Fruit fly (Drosophila melanogaster) whole organism, embryonic: ENCODE data around the gene mei-218.

ENCODE experiments used
- Ada2b ChIP-seq: fragments of 200-800 bp; sonication (Bioruptor generic); IDR thresholded peaks from 2 replicates; pipeline ENCODE4 v1.3.6; 2022; ENCODE audit warnings: missing biosample characterization, missing genetic modification characterization
- Aef1 ChIP-seq: fragments of 200-800 bp; sonication (Bioruptor generic); IDR thresholded peaks from 3 replicates; pipeline ENCODE4 v1.3.6; 2022; ENCODE audit warnings: missing biosample characterization, missing genetic modification characterization
- Antp ChIP-seq: fragments of 200-800 bp; sonication (Bioruptor generic); optimal IDR thresholded peaks from 3 replicates; lab custom pipeline; 2016; ENCODE audit warnings: missing biosample characterization, missing genetic modification characterization
- B-H1 ChIP-seq: fragments of 200-800 bp; sonication (Bioruptor generic); IDR thresholded peaks from 3 replicates; pipeline ENCODE4 v1.3.6; 2022; ENCODE audit warnings: missing biosample characterization, missing genetic modification characterization
- B-H2 ChIP-seq: fragments of 200-800 bp; sonication (Bioruptor generic); optimal IDR thresholded peaks from 2 replicates; lab custom pipeline; 2018; ENCODE audit warnings: missing biosample characterization, mild to moderate bottlenecking, missing genetic modification characterization
- CG10366 ChIP-seq: fragments of 200-800 bp; sonication (Bioruptor generic); IDR thresholded peaks from 2 replicates; pipeline ENCODE4 v1.3.6; 2022; ENCODE audit warnings: missing biosample characterization, missing genetic modification characterization
- CG10543 ChIP-seq: fragments of 200-800 bp; sonication (Bioruptor generic); optimal IDR thresholded peaks from 3 replicates; lab custom pipeline; 2017; ENCODE audit warnings: missing biosample characterization, mild to moderate bottlenecking, missing genetic modification characterization, moderate library complexity
- CG11247 ChIP-seq: fragments of 200-800 bp; sonication (Bioruptor generic); IDR thresholded peaks from 2 replicates; pipeline ENCODE4 v1.3.6; 2022; ENCODE audit warnings: missing biosample characterization, missing genetic modification characterization
- CG11456 ChIP-seq: fragments of 200-800 bp; sonication (Bioruptor generic); IDR thresholded peaks from 3 replicates; pipeline ENCODE4 v1.3.6; 2022; ENCODE audit warnings: missing biosample characterization, missing genetic modification characterization
- CG1233 ChIP-seq: fragments of 200-800 bp; sonication (Bioruptor generic); optimal IDR thresholded peaks from 4 replicates; lab custom pipeline; 2018; ENCODE audit warnings: missing biosample characterization, mild to moderate bottlenecking, missing genetic modification characterization
- CG13123 ChIP-seq: fragments of 200-800 bp; sonication (Bioruptor generic); optimal IDR thresholded peaks from 2 replicates; lab custom pipeline; 2016; ENCODE audit warnings: missing biosample characterization, missing genetic modification characterization
- CG13296 ChIP-seq: fragments of 200-800 bp; sonication (Bioruptor generic); optimal IDR thresholded peaks from 3 replicates; lab custom pipeline; 2018; ENCODE audit warnings: missing biosample characterization, mild to moderate bottlenecking, missing genetic modification characterization
- CG13775 ChIP-seq: fragments of 200-800 bp; sonication (Bioruptor generic); optimal IDR thresholded peaks from 3 replicates; lab custom pipeline; 2017; ENCODE audit warnings: missing biosample characterization, mild to moderate bottlenecking, missing genetic modification characterization
- CG14860 ChIP-seq: fragments of 200-800 bp; sonication (Bioruptor generic); IDR thresholded peaks from 3 replicates; pipeline ENCODE4 v1.3.6; 2022; ENCODE audit warnings: missing biosample characterization, missing genetic modification characterization; ENCODE audit not compliant: partially characterized antibody
- CG17359 ChIP-seq: fragments of 200-800 bp; sonication (Bioruptor generic); optimal IDR thresholded peaks from 3 replicates; lab custom pipeline; 2018; ENCODE audit warnings: missing biosample characterization, mild to moderate bottlenecking, missing genetic modification characterization, moderate library complexity
- CG4404 ChIP-seq: fragments of 200-800 bp; sonication (Bioruptor generic); IDR thresholded peaks from 2 replicates; pipeline ENCODE4 v1.3.6; 2022; ENCODE audit warnings: missing biosample characterization, missing genetic modification characterization
- CG5180 ChIP-seq: fragments of 200-800 bp; sonication (Bioruptor generic); optimal IDR thresholded peaks from 3 replicates; lab custom pipeline; 2017; ENCODE audit warnings: missing biosample characterization, missing genetic modification characterization, mild to moderate bottlenecking, moderate library complexity, missing genetic modification reagents
- CG7987 ChIP-seq: fragments of 200-800 bp; sonication (Bioruptor generic); optimal IDR thresholded peaks from 2 replicates; lab custom pipeline; 2018; ENCODE audit warnings: missing biosample characterization, mild to moderate bottlenecking, missing genetic modification characterization, moderate library complexity
- CG8089 ChIP-seq: fragments of 200-800 bp; sonication (Bioruptor generic); optimal IDR thresholded peaks from 3 replicates; lab custom pipeline; 2016; ENCODE audit warnings: missing biosample characterization, missing genetic modification characterization
- CG9727 ChIP-seq: fragments of 200-800 bp; sonication (Bioruptor generic); optimal IDR thresholded peaks from 3 replicates; lab custom pipeline; 2017; ENCODE audit warnings: missing biosample characterization, mild to moderate bottlenecking, missing genetic modification characterization
- Camta ChIP-seq: fragments of 200-800 bp; sonication (Bioruptor generic); optimal IDR thresholded peaks from 2 replicates; lab custom pipeline; 2016; ENCODE audit warnings: missing biosample characterization, missing genetic modification characterization
- CkIIα-i1 ChIP-seq: fragments of 200-800 bp; sonication (Bioruptor generic); IDR thresholded peaks from 2 replicates; pipeline ENCODE4 v1.3.6; 2022; ENCODE audit warnings: missing biosample characterization, missing genetic modification characterization
- D19A ChIP-seq: fragments of 200-800 bp; optimal IDR thresholded peaks from 3 replicates; lab custom pipeline; 2019; ENCODE audit warnings: missing biosample characterization, mild to moderate bottlenecking, missing genetic modification characterization, moderate library complexity
- Fer1 ChIP-seq: fragments of 200-800 bp; sonication (Bioruptor generic); optimal IDR thresholded peaks from 2 replicates; lab custom pipeline; 2017; ENCODE audit warnings: missing biosample characterization, mild to moderate bottlenecking, missing genetic modification characterization
- H15 ChIP-seq: fragments of 200-800 bp; sonication (Bioruptor generic); IDR thresholded peaks from 3 replicates; pipeline ENCODE4 v1.3.6; 2022; ENCODE audit warnings: missing biosample characterization, missing genetic modification characterization
- Hr39 ChIP-seq: fragments of >200 bp; optimal IDR thresholded peaks from 2 replicates; lab custom pipeline; 2017
- Lim3 ChIP-seq: fragments of 200-800 bp; sonication (Bioruptor generic); IDR thresholded peaks from 2 replicates; pipeline ENCODE4 v1.3.6; 2022; ENCODE audit warnings: missing biosample characterization, missing genetic modification characterization
- MTF-1 ChIP-seq: fragments of 200-800 bp; sonication (Bioruptor generic); optimal IDR thresholded peaks from 2 replicates; lab custom pipeline; 2018; ENCODE audit warnings: missing biosample characterization, mild to moderate bottlenecking, missing genetic modification characterization, borderline replicate concordance
- Meics ChIP-seq: fragments of 200-800 bp; sonication (Bioruptor generic); optimal IDR thresholded peaks from 2 replicates; lab custom pipeline; 2017; ENCODE audit warnings: missing biosample characterization, mild to moderate bottlenecking, missing genetic modification characterization
- PHDP ChIP-seq: fragments of 200-800 bp; sonication (Bioruptor generic); optimal IDR thresholded peaks from 3 replicates; lab custom pipeline; 2018; ENCODE audit warnings: missing biosample characterization, mild to moderate bottlenecking, missing genetic modification characterization, moderate library complexity
- Sox100B ChIP-seq: fragments of 200-800 bp; sonication (Bioruptor generic); optimal IDR thresholded peaks from 3 replicates; lab custom pipeline; 2018; ENCODE audit warnings: missing biosample characterization, mild to moderate bottlenecking, missing genetic modification characterization
- Ssrp ChIP-seq: fragments of 200-800 bp; sonication (Bioruptor generic); optimal IDR thresholded peaks from 2 replicates; lab custom pipeline; 2018; ENCODE audit warnings: missing biosample characterization, mild to moderate bottlenecking, missing genetic modification characterization, moderate library complexity
- Trl ChIP-seq, 3 experiments: fragments of >200 bp in 2 of 3; fragments of 200-800 bp in 1 of 3; sonication (Bioruptor generic) in 1 of 3; optimal IDR thresholded peaks; 2 replicates in 1 of 3; 3 replicates in 2 of 3; lab custom pipeline; 2016 to 2017; ENCODE audit warnings: missing biosample characterization in 1 of 3, missing genetic modification characterization in 1 of 3
- YL-1 ChIP-seq: fragments of 200-800 bp; sonication (Bioruptor generic); optimal IDR thresholded peaks from 3 replicates; lab custom pipeline; 2017; ENCODE audit warnings: missing biosample characterization, mild to moderate bottlenecking, missing genetic modification characterization
- amos ChIP-seq: fragments of 200-800 bp; sonication (Bioruptor generic); IDR thresholded peaks from 2 replicates; pipeline ENCODE4 v1.3.6; 2022; ENCODE audit warnings: missing biosample characterization, missing genetic modification characterization; ENCODE audit not compliant: partially characterized antibody
- ash1 ChIP-seq: fragments of 200-800 bp; sonication (Bioruptor generic); optimal IDR thresholded peaks from 2 replicates; lab custom pipeline; 2018; ENCODE audit warnings: missing biosample characterization, mild to moderate bottlenecking, missing genetic modification characterization
- chif ChIP-seq, 2 experiments: fragments of 200-800 bp; sonication (Bioruptor generic); optimal IDR thresholded peaks; 3 replicates each; lab custom pipeline; 2016; ENCODE audit warnings: missing biosample characterization in 2 of 2, missing genetic modification characterization in 2 of 2
- chinmo ChIP-seq: fragments of 200-800 bp; sonication (Bioruptor generic); IDR thresholded peaks from 4 replicates; pipeline ENCODE4 v1.3.6; 2022; ENCODE audit warnings: missing biosample characterization, missing genetic modification characterization; ENCODE audit not compliant: partially characterized antibody
- emc ChIP-seq: fragments of 200-800 bp; sonication (Bioruptor generic); optimal IDR thresholded peaks from 2 replicates; lab custom pipeline; 2016; ENCODE audit warnings: missing biosample characterization, missing genetic modification characterization
- fd102C ChIP-seq: fragments of 200-800 bp; sonication (Bioruptor generic); optimal IDR thresholded peaks from 2 replicates; lab custom pipeline; 2018; ENCODE audit warnings: missing biosample characterization, mild to moderate bottlenecking, missing genetic modification characterization, moderate library complexity
- fru ChIP-seq: fragments of >200 bp; optimal IDR thresholded peaks from 2 replicates; lab custom pipeline; 2017
- ftz-f1 ChIP-seq: fragments of 200-800 bp; sonication (Bioruptor generic); optimal IDR thresholded peaks from 2 replicates; lab custom pipeline; 2016; ENCODE audit warnings: missing biosample characterization, missing genetic modification characterization
- gt ChIP-seq: fragments of 200-800 bp; sonication (Bioruptor generic); IDR thresholded peaks from 2 replicates; pipeline ENCODE4 v1.3.6; 2022; ENCODE audit warnings: missing biosample characterization, missing genetic modification characterization
- insv ChIP-seq, 2 experiments: fragments of 200-800 bp; sonication (Bioruptor generic); optimal IDR thresholded peaks; 3 replicates each; lab custom pipeline; 2016 to 2018; ENCODE audit warnings: missing biosample characterization in 2 of 2, missing genetic modification characterization in 2 of 2
- oc ChIP-seq: fragments of 200-800 bp; sonication (Bioruptor generic); optimal IDR thresholded peaks from 2 replicates; lab custom pipeline; 2018; ENCODE audit warnings: missing biosample characterization, mild to moderate bottlenecking, missing genetic modification characterization, moderate library complexity
- pfk ChIP-seq: fragments of 200-800 bp; sonication (Bioruptor generic); optimal IDR thresholded peaks from 2 replicates; lab custom pipeline; 2018; ENCODE audit warnings: missing biosample characterization, mild to moderate bottlenecking, missing genetic modification characterization, moderate library complexity
- sc ChIP-seq, 3 experiments: fragments of >200 bp in 2 of 3; fragments of 200-800 bp in 1 of 3; sonication (Bioruptor generic) in 1 of 3; optimal IDR thresholded peaks; 2 replicates in 2 of 3; 3 replicates in 1 of 3; lab custom pipeline; 2017; ENCODE audit warnings: mild to moderate bottlenecking in 1 of 3, missing biosample characterization in 1 of 3, missing genetic modification characterization in 1 of 3, missing genetic modification reagents in 1 of 3
- tap ChIP-seq: fragments of 200-800 bp; optimal IDR thresholded peaks from 3 replicates; lab custom pipeline; 2019; ENCODE audit warnings: missing biosample characterization, mild to moderate bottlenecking, missing genetic modification characterization, moderate library complexity
- tgo ChIP-seq: fragments of 200-800 bp; sonication (Bioruptor generic); IDR thresholded peaks from 3 replicates; pipeline ENCODE4 v1.3.6; 2022; ENCODE audit warnings: missing biosample characterization, missing genetic modification characterization
- z ChIP-seq: fragments of 200-800 bp; sonication (Bioruptor generic); IDR thresholded peaks from 3 replicates; pipeline ENCODE4 v1.3.6; 2022; ENCODE audit warnings: missing biosample characterization, missing genetic modification characterization

mei-218 gene

dm6 chrX:17178484-17178921, 35.7 kb upstream of the mei-218 start (continued):
- TF ChIP-seq B-H2 (peak; percentile 56), Lim3 (GFP tag; lab: Robert Waterston, UW) (no peak), CG14860 (no peak), tap (tag; lab: Kevin White, UChicago) (peak; percentile 99), CG17359 (peak; percentile 98), emc (GFP tag; lab: Kevin White, UChicago) (peak; percentile 81), gt (GFP tag; lab: Robert Waterston, UW) (peak; percentile 98), D19A (tag; lab: Kevin White, UChicago) (peak; percentile 96), insv (GFP tag; optimal IDR thresholded peaks at IDR 0.05; lab: Kevin White, UChicago) (peak in 1 of 2 experiments; percentile 40), pfk (GFP tag; lab: Kevin White, UChicago) (peak; percentile 35), CkIIα-i1 (GFP tag; lab: Robert Waterston, UW) (peak; percentile 82), Hr39 (lab: Kevin White, UChicago) (no peak), CG5180 (GFP tag; lab: Kevin White, UChicago) (peak; percentile 90), fru (lab: Kevin White, UChicago) (no peak), tgo (GFP tag; lab: Robert Waterston, UW) (peak; percentile 99), CG13123 (GFP tag; lab: Kevin White, UChicago) (no peak), Fer1 (GFP tag; lab: Kevin White, UChicago) (peak; percentile 98), ftz-f1 (GFP tag; lab: Kevin White, UChicago) (peak; percentile 74), H15 (GFP tag; lab: Robert Waterston, UW) (peak; percentile 99), CG13296 (peak; percentile 97), CG4404 (GFP tag; lab: Robert Waterston, UW) (peak; percentile 98), chif (GFP tag; optimal IDR thresholded peaks at IDR 0.05; lab: Kevin White, UChicago) (peak in 1 of 2 experiments; percentile 86), Ada2b (GFP tag; lab: Robert Waterston, UW) (peak; percentile 99), YL-1 (GFP tag; lab: Kevin White, UChicago) (no peak), CG7987 (GFP tag; lab: Kevin White, UChicago) (peak; percentile 90), CG11247 (GFP tag; lab: Robert Waterston, UW) (peak; percentile 98), CG13775 (GFP tag; lab: Kevin White, UChicago) (peak; percentile 91), B-H1 (GFP tag; lab: Robert Waterston, UW) (peak; percentile 98), oc (tag; lab: Kevin White, UChicago) (no peak), chinmo (GFP tag; lab: Robert Waterston, UW) (0 out of 4 replicates have a peak, but pooled peaks have one; percentile 16), CG10366 (GFP tag; lab: Robert Waterston, UW) (peak; percentile 98), CG8089 (GFP tag; lab: Kevin White, UChicago) (peak; percentile 90), sc (optimal IDR thresholded peaks at IDR 0.05; lab: Kevin White, UChicago) (no peak), sc (GFP tag; optimal IDR thresholded peaks at IDR 0.05; lab: Kevin White, UChicago) (no peak), CG10543 (GFP tag; lab: Kevin White, UChicago) (no peak), MTF-1 (peak; percentile 93), Ssrp (tag; lab: Kevin White, UChicago) (no peak), ash1 (GFP tag; lab: Kevin White, UChicago) (peak; percentile 56), fd102C (GFP tag; lab: Kevin White, UChicago) (peak; percentile 77), Antp (GFP tag; lab: Kevin White, UChicago) (peak; percentile 83), CG11456 (GFP tag; lab: Robert Waterston, UW) (peak; percentile 98), z (peak; percentile 82; the same call in 2 of the 3 replicates), amos (GFP tag; lab: Robert Waterston, UW) (no peak), CG9727 (GFP tag; lab: Kevin White, UChicago) (peak; percentile 99), Trl (optimal IDR thresholded peaks at IDR 0.05; lab: Kevin White, UChicago) (peak; percentile 87 to 93), Trl (GFP tag; optimal IDR thresholded peaks at IDR 0.05; lab: Kevin White, UChicago) (peak; percentile 93), Meics (GFP tag; lab: Kevin White, UChicago) (peak; percentile 96), Camta (GFP tag; lab: Kevin White, UChicago) (peak; percentile 95), Aef1 (GFP tag; lab: Robert Waterston, UW) (peak; percentile 97), PHDP (tag; lab: Kevin White, UChicago) (no peak), Sox100B (peak; percentile 98), CG1233 (GFP tag; lab: Kevin White, UChicago) (peak; percentile 96)
